Worm (Caenorhabditis elegans): ENCODE data around the gene nonu-1.

The nonu-1 gene

DNA sequence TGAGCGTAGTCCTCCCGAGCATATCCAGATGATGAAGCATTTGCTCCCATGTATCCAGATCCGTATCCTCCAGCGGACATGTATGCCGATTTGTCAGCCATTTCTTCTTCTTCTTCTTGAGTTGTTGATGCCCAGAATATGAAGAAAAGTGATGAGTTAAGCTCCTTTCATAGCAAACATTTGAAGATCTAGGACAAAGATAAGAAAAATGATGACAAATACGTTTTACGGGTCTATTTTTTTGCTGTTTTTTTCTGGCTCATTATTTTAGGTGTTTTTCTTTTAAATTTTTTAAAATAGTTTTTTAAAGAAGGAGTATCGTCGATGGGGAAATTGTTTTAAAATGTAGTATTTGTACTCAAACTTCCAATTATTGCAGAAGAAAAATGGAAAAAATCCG is 19.5 kb downstream of the nonu-1 start, which contains the start of gene nspd-9:
TSS of gene nspd-9 (minus strand) at position 101 of the 400 bp plus-strand sequence.
- no peak for TF ChIP-seq mep-1 (tag; optimal IDR thresholded peaks at IDR 0.05)
- TF ChIP-seq hlh-1 (tag; optimal IDR thresholded peaks at IDR 0.05), result no peak
- TF ChIP-seq mls-2 (tag; optimal IDR thresholded peaks at IDR 0.05), result no peak
- TF ChIP-seq ceh-83 (GFP tag; optimal IDR thresholded peaks at IDR 0.05), result no peak
- TF ChIP-seq ceh-39 (tag; optimal IDR thresholded peaks at IDR 0.05), result no peak

DNA sequence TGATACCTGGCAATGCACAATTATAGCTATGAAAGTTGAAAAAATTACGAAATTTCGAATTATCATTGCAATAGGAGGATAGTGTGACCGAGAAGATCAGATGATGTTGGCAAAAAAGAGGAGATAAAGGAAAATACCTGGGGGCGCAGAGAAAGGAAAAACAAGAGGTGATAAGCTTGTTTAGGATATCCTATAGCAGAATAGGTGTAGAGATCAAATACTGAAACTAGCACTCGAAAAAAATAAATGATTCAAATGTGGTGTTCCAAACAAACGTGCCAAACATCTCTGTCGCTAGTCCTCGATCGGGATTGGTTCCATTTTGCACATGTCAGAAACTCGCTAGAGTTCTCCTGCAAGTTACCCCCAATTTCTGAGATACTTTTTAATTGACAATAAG is 20.3 kb downstream of the nonu-1 start, which contains the start of gene F26A1.9:
TSS of gene F26A1.9 (minus strand) at position 101 of the 400 bp plus-strand sequence.
- TF ChIP-seq nhr-2 (tag; optimal IDR thresholded peaks at IDR 0.05) (no peak), sem-2 (GFP tag; optimal IDR thresholded peaks at IDR 0.05) (no peak), unc-120 (tag; optimal IDR thresholded peaks at IDR 0.05; ENCODE audit: poor library complexity, severe bottlenecking) (no peak), ceh-39 (tag; optimal IDR thresholded peaks at IDR 0.05) (no peak), nhr-76 (tag; optimal IDR thresholded peaks at IDR 0.05) (no peak), lin-32 (GFP tag; optimal IDR thresholded peaks at IDR 0.05) (no peak), snpc-4 (tag; optimal IDR thresholded peaks at IDR 0.05) (no peak), hlh-1 (tag; optimal IDR thresholded peaks at IDR 0.05) (no peak), nhr-28 (tag; optimal IDR thresholded peaks at IDR 0.05) (no peak), nhr-12 (tag; optimal IDR thresholded peaks at IDR 0.05) (no peak), bed-3 (GFP tag; optimal IDR thresholded peaks at IDR 0.05) (no peak), sptf-1 (tag; optimal IDR thresholded peaks at IDR 0.05) (no peak), elt-3 (tag; optimal IDR thresholded peaks at IDR 0.05) (no peak), ham-2 (GFP tag; optimal IDR thresholded peaks at IDR 0.05) (no peak), pha-4 (tag; optimal IDR thresholded peaks at IDR 0.05) (no peak), unc-39 (tag; optimal IDR thresholded peaks at IDR 0.05) (no peak), nhr-237 (tag; optimal IDR thresholded peaks at IDR 0.05) (no peak), elt-1 (tag; optimal IDR thresholded peaks at IDR 0.05; ENCODE audit: borderline replicate concordance, insufficient read depth) (no peak), ceh-43 (GFP tag; optimal IDR thresholded peaks at IDR 0.05) (no peak)

DNA sequence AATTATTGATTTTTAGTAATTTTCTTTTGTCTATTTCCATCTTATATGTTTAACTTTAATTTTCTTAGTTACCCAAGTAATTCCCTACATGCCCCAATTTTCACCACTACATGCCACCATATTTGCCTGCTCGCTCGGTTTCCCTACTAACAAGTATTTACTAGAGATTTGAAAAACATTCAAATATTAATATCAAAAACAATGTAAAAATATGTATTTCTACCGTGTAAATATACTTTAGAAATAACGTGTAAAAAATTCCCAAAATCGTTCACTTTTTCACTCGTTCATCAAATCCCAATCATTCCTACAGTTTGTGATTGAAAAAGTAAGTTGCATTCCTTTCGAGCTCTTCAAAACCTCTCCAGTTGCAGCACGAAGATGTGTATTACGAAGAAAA is 23.1 kb downstream of the nonu-1 start, which contains the start of gene F26A1.3:
TSS of gene F26A1.3 (plus strand) at position 301 of the 400 bp plus-strand sequence.
- no peak for TF ChIP-seq sem-2 (GFP tag; optimal IDR thresholded peaks at IDR 0.05)
- no peak for TF ChIP-seq ham-2 (GFP tag; optimal IDR thresholded peaks at IDR 0.05)
- TF ChIP-seq drap-1 (GFP tag; optimal IDR thresholded peaks at IDR 0.05), result no peak
- TF ChIP-seq cnd-1 (tag; optimal IDR thresholded peaks at IDR 0.05), result no peak
- TF ChIP-seq ceh-43 (GFP tag; optimal IDR thresholded peaks at IDR 0.05), result no peak
- no peak for TF ChIP-seq nhr-28 (tag; optimal IDR thresholded peaks at IDR 0.05)
- no peak for TF ChIP-seq unc-120 (tag; optimal IDR thresholded peaks at IDR 0.05; ENCODE audit: poor library complexity, severe bottlenecking)
- TF ChIP-seq elt-1 (tag; optimal IDR thresholded peaks at IDR 0.05; ENCODE audit: borderline replicate concordance, insufficient read depth), result no peak
- no peak for TF ChIP-seq nhr-76 (tag; optimal IDR thresholded peaks at IDR 0.05)
- TF ChIP-seq pha-4 (tag; optimal IDR thresholded peaks at IDR 0.05), result no peak
- no peak for TF ChIP-seq lin-13 (tag; optimal IDR thresholded peaks at IDR 0.05)

DNA sequence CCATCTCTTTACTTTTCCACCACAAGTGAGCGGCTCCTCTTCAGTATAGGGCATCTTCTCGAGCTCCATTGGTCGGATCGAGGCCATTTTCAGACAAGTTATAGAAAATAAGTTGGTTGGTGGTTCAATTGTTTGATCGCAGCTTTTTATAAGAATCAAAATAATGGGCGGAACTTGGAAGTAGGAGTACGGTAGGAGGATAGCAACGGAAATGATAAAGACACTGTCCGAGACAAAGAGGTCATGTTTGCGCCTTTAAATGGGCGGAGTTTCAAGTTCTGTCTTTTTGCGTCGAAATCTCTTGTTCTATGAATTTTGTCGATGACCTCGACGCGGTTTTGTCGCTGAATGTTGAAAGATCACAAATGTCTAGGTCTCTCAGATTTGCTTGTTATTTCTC is 27.6 kb downstream of the nonu-1 start, which contains the start of gene F26A1.8:
TSS of gene F26A1.8 (minus strand) at position 101 of the 400 bp plus-strand sequence.
- no peak for TF ChIP-seq cnd-1 (tag; optimal IDR thresholded peaks at IDR 0.05)
- no peak for TF ChIP-seq hlh-1 (tag; optimal IDR thresholded peaks at IDR 0.05)
- no peak for TF ChIP-seq M03D4.4 (tag; optimal IDR thresholded peaks at IDR 0.05)
- TF ChIP-seq sptf-1 (tag; optimal IDR thresholded peaks at IDR 0.05), result no peak
- no peak for TF ChIP-seq lin-32 (GFP tag; optimal IDR thresholded peaks at IDR 0.05)
- no peak for TF ChIP-seq nhr-76 (tag; optimal IDR thresholded peaks at IDR 0.05)
- no peak for TF ChIP-seq nhr-28 (tag; optimal IDR thresholded peaks at IDR 0.05)
- TF ChIP-seq sem-2 (GFP tag; optimal IDR thresholded peaks at IDR 0.05), result no peak
- TF ChIP-seq lsy-2 (tag; optimal IDR thresholded peaks at IDR 0.05), result no peak
- no peak for TF ChIP-seq lin-13 (tag; optimal IDR thresholded peaks at IDR 0.05)
- no peak for TF ChIP-seq tbx-8 (GFP tag; optimal IDR thresholded peaks at IDR 0.05)
- no peak for TF ChIP-seq unc-62 (GFP tag; optimal IDR thresholded peaks at IDR 0.05)
- no peak for TF ChIP-seq ham-2 (GFP tag; optimal IDR thresholded peaks at IDR 0.05)

DNA sequence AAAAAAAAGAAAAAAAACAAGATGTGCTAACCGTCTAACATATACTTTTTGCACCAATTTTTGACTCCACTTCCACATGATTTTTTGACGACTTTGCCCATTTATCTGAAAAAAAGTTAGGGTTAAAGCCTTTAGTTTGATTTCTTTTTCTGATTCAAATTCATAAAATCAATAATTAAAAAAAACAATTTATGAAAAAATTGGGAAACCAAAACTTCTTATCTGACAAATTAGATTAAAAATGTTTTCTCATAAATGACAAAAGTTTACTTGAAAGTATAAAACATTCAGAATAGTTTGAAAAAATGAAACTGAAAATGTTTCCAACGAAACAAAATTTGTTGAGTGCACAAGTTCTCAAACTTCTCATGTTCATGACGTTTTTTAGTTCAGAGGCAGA is 29.9 kb downstream of the nonu-1 start, which contains the start of gene F26A1.7:
TSS of gene F26A1.7 (minus strand) at position 101 of the 400 bp plus-strand sequence.
- no peak for TF ChIP-seq zip-8 (tag; optimal IDR thresholded peaks at IDR 0.05)
- TF ChIP-seq ham-2 (GFP tag; optimal IDR thresholded peaks at IDR 0.05), result no peak
- no peak for TF ChIP-seq mep-1 (tag; optimal IDR thresholded peaks at IDR 0.05)
- no peak for TF ChIP-seq elt-1 (tag; optimal IDR thresholded peaks at IDR 0.05; ENCODE audit: borderline replicate concordance, insufficient read depth)
- no peak for TF ChIP-seq nhr-237 (tag; optimal IDR thresholded peaks at IDR 0.05)
- no peak for TF ChIP-seq bed-3 (GFP tag; optimal IDR thresholded peaks at IDR 0.05)
- TF ChIP-seq sptf-1 (tag; optimal IDR thresholded peaks at IDR 0.05), result no peak

All from whole organism, mixed stage, embryonic.